Fruit fly (Drosophila melanogaster): ENCODE results near the gene ERR.

Gene ERR

dm6 chr3L:8210596-8210995, 24.1 kb upstream of the ERR start, which contains the start of gene tut:
Gene tut (minus strand): TSS chr3L:8210743.
- no peak for TF ChIP-seq CG6808 (GFP tag; optimal IDR thresholded peaks at IDR 0.05)
- TF ChIP-seq CG7368 (GFP tag; optimal IDR thresholded peaks at IDR 0.05) = no peak
- TF ChIP-seq lz (GFP tag; optimal IDR thresholded peaks at IDR 0.05) = no peak
- TF ChIP-seq achi (GFP tag; optimal IDR thresholded peaks at IDR 0.05) = no peak
- no peak for TF ChIP-seq Met (GFP tag; optimal IDR thresholded peaks at IDR 0.05)
- no peak for TF ChIP-seq CG10631 (GFP tag; optimal IDR thresholded peaks at IDR 0.05)
- no peak for TF ChIP-seq eg (GFP tag; IDR thresholded peaks at IDR 0.05)
- TF ChIP-seq CG16779 (tag; optimal IDR thresholded peaks at IDR 0.05) = no peak
- no peak for TF ChIP-seq CG8319 (GFP tag; optimal IDR thresholded peaks at IDR 0.05)
- TF ChIP-seq net (GFP tag; optimal IDR thresholded peaks at IDR 0.05) = no peak
- no peak for TF ChIP-seq CG31627 (GFP tag; optimal IDR thresholded peaks at IDR 0.05)
- TF ChIP-seq Ets21C (GFP tag; optimal IDR thresholded peaks at IDR 0.05) = no peak
- TF ChIP-seq CG34406 (GFP tag; optimal IDR thresholded peaks at IDR 0.05) = no peak
- no peak for TF ChIP-seq CG8632 (GFP tag; optimal IDR thresholded peaks at IDR 0.05)
- TF ChIP-seq Hr39 (GFP tag; optimal IDR thresholded peaks at IDR 0.05) = no peak

- TF ChIP-seq CG8319 (GFP tag; optimal IDR thresholded peaks at IDR 0.05) (no peak), CG6854 (GFP tag; optimal IDR thresholded peaks at IDR 0.05) (no peak), topi (GFP tag; optimal IDR thresholded peaks at IDR 0.05) (no peak), CG10631 (GFP tag; optimal IDR thresholded peaks at IDR 0.05) (no peak), esn (GFP tag; optimal IDR thresholded peaks at IDR 0.05) (no peak), Met (GFP tag; optimal IDR thresholded peaks at IDR 0.05) (no peak), dsx (GFP tag; optimal IDR thresholded peaks at IDR 0.05; ENCODE audit: poor library complexity, severe bottlenecking) (no peak), CG1621 (tag; optimal IDR thresholded peaks at IDR 0.05) (no peak), ss (GFP tag; optimal IDR thresholded peaks at IDR 0.05) (no peak), CG7368 (GFP tag; optimal IDR thresholded peaks at IDR 0.05) (no peak), dac (GFP tag; optimal IDR thresholded peaks at IDR 0.05) (no peak)
Observed at dm6 chr3L:8202317-8202842, 15.9 kb upstream of the ERR start, which contains the start of the genes CG7366 and CG13679. Gene CG7366 (minus strand): TSS chr3L:8202417. Gene CG13679 (plus strand): TSS chr3L:8202792.

DNA sequence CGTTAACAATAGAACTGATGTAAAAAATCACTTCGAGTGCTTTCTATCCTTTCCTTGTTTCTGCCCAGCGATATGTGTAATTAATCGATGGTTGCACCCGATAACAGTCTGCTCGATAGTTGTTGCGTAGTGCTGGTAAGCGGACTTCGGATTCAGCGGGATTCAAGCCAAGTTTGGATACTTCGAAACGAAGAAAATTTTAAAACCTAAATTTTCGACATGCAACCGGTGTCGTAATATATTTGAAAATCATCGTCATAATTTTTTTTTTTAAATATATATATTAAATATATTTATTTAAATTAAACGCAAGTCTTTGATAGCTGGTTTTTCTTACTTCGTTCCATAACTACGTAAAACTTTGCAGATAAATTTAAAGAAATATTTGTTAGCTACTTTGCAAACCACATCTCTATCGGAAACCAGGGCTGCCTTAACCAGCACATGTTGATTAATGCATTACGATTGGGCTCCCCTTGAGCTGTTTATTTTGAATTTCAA, 11.4 kb upstream of the ERR start, which contains the start of the genes UbcE2M and Dhps:
TSS of gene UbcE2M (minus strand) at position 209 of the 501 bp plus-strand sequence.
TSS of gene Dhps (plus strand) at position 429 of the 501 bp plus-strand sequence.
- TF ChIP-seq Eip93F (GFP tag; optimal IDR thresholded peaks at IDR 0.05) = peak; percentile 10
- peak; percentile 11; the same call in 1 of the 2 replicates for TF ChIP-seq CG11294 (GFP tag; IDR thresholded peaks at IDR 0.05)
- TF ChIP-seq Hr38 (GFP tag; optimal IDR thresholded peaks at IDR 0.05) = no peak
- peak; percentile 76 for TF ChIP-seq Sox15 (GFP tag; optimal IDR thresholded peaks at IDR 0.05)
- no peak for TF ChIP-seq Eip75B (GFP tag; optimal IDR thresholded peaks at IDR 0.05)
- TF ChIP-seq fd85E (GFP tag; optimal IDR thresholded peaks at IDR 0.05) = no peak
- peak; percentile 67 for TF ChIP-seq acj6 (GFP tag; optimal IDR thresholded peaks at IDR 0.05)
- no peak for TF ChIP-seq Eip78C (GFP tag)
- peak; percentile 89 for TF ChIP-seq CG10631 (GFP tag; optimal IDR thresholded peaks at IDR 0.05)
- TF ChIP-seq spab (GFP tag; optimal IDR thresholded peaks at IDR 0.05) = no peak
- peak; percentile 55 for TF ChIP-seq CG15336 (GFP tag; IDR thresholded peaks at IDR 0.05)
- TF ChIP-seq CG11762 (GFP tag; optimal IDR thresholded peaks at IDR 0.05; ENCODE audit: insufficient read depth) = peak; percentile 34
- TF ChIP-seq Ets96B (tag; optimal IDR thresholded peaks at IDR 0.05) = peak; percentile 65
- peak; percentile 58 for TF ChIP-seq Blimp-1 (GFP tag; optimal IDR thresholded peaks at IDR 0.05)
- peak in 1 of 2 experiments; percentile 6 for TF ChIP-seq salr (GFP tag; optimal IDR thresholded peaks at IDR 0.05)
- TF ChIP-seq CG6808 (GFP tag; optimal IDR thresholded peaks at IDR 0.05) = no peak
- peak; percentile 23 for TF ChIP-seq Sox14 (GFP tag; optimal IDR thresholded peaks at IDR 0.05)
- TF ChIP-seq CG3032 (tag; optimal IDR thresholded peaks at IDR 0.05) = peak; percentile 69
- TF ChIP-seq CG4318 (GFP tag; optimal IDR thresholded peaks at IDR 0.05) = no peak
- no peak for TF ChIP-seq CG6276 (GFP tag; optimal IDR thresholded peaks at IDR 0.05)
- no peak for TF ChIP-seq OdsH (GFP tag; optimal IDR thresholded peaks at IDR 0.05)
- no peak for TF ChIP-seq Smox (GFP tag; optimal IDR thresholded peaks at IDR 0.05)
- peak; percentile 73 for TF ChIP-seq lz (GFP tag; optimal IDR thresholded peaks at IDR 0.05)
- peak; percentile 28 for TF ChIP-seq CG32006 (GFP tag; optimal IDR thresholded peaks at IDR 0.05)
- peak; percentile 20 for TF ChIP-seq achi (GFP tag; optimal IDR thresholded peaks at IDR 0.05)
- TF ChIP-seq esn (GFP tag; optimal IDR thresholded peaks at IDR 0.05) = peak; percentile 63
- TF ChIP-seq vri (GFP tag; optimal IDR thresholded peaks at IDR 0.05) = no peak
- no peak for TF ChIP-seq pdm3 (GFP tag; optimal IDR thresholded peaks at IDR 0.05)
- peak; percentile 29 for TF ChIP-seq Hr39 (GFP tag; optimal IDR thresholded peaks at IDR 0.05)
- peak; percentile 72; the same call in 2 of the 3 replicates for TF ChIP-seq eg (GFP tag; IDR thresholded peaks at IDR 0.05)
- TF ChIP-seq CG8632 (GFP tag; optimal IDR thresholded peaks at IDR 0.05) = peak; percentile 52
- peak; percentile 74 for TF ChIP-seq CG31627 (GFP tag; optimal IDR thresholded peaks at IDR 0.05)
- no peak for TF ChIP-seq CG8319 (GFP tag; optimal IDR thresholded peaks at IDR 0.05)
